Worm (Caenorhabditis elegans) whole organism, L4 larva: Measurements from ENCODE around the gene srx-76.

Experiments
- T20F7.1 ChIP-seq: fragments of 200-800 bp; sonication (Bioruptor generic); optimal IDR thresholded peaks from 2 replicates; lab custom pipeline; 2018; ENCODE audit warnings: mild to moderate bottlenecking, missing genetic modification characterization, missing compliant biosample characterization
- T26A8.4 ChIP-seq: fragments of 200-800 bp; sonication (Bioruptor generic); IDR thresholded peaks from 2 replicates; pipeline ENCODE4 v1.3.6; 2022; ENCODE audit warnings: missing genetic modification characterization, missing compliant biosample characterization
- Y105C5A.15 ChIP-seq: fragments of 200-800 bp; sonication (Bioruptor generic); IDR thresholded peaks from 2 replicates; pipeline ENCODE4 v1.3.6; 2022; ENCODE audit warnings: missing genetic modification characterization, missing compliant biosample characterization
- Y48G9A.11 ChIP-seq: fragments of 200-800 bp; sonication (Bioruptor generic); IDR thresholded peaks from 2 replicates; pipeline ENCODE4 v1.3.6; 2022; ENCODE audit warnings: missing genetic modification reagents, missing genetic modification characterization, missing compliant biosample characterization
- Y5F2A.4 ChIP-seq: fragments of 200-800 bp; sonication (Bioruptor generic); optimal IDR thresholded peaks from 2 replicates; lab custom pipeline; 2018; ENCODE audit warnings: mild to moderate bottlenecking, missing genetic modification characterization, missing compliant biosample characterization
- ama-1 ChIP-seq: fragments of 150-350 bp; optimal IDR thresholded peaks from 2 replicates; lab custom pipeline; 2014; ENCODE audit warnings: inconsistent platforms, mixed read lengths
- ceh-20 ChIP-seq: fragments of 200-800 bp; sonication (Bioruptor generic); IDR thresholded peaks from 2 replicates; pipeline ENCODE4 v1.3.6; 2022; ENCODE audit warnings: missing genetic modification reagents, missing genetic modification characterization, missing compliant biosample characterization
- ceh-32 ChIP-seq: sonication (generic microtip); optimal IDR thresholded peaks from 2 replicates; lab custom pipeline; 2016; ENCODE audit warnings: mild to moderate bottlenecking, missing genetic modification characterization, missing compliant biosample characterization; ENCODE audit not compliant: poor library complexity
- ceh-82 ChIP-seq: sonication (generic microtip); optimal IDR thresholded peaks from 2 replicates; lab custom pipeline; 2017; ENCODE audit warnings: missing biosample characterization, missing genetic modification characterization
- cey-2 ChIP-seq: sonication (generic microtip); optimal IDR thresholded peaks from 3 replicates; lab custom pipeline; 2017; ENCODE audit warnings: missing genetic modification characterization, mild to moderate bottlenecking, missing compliant biosample characterization, antibody characterized with exemption, borderline replicate concordance; ENCODE audit not compliant: insufficient read depth
- ctbp-1 ChIP-seq: fragments of 200-800 bp; sonication (Bioruptor generic); IDR thresholded peaks from 2 replicates; pipeline ENCODE4 v1.3.6; 2022; ENCODE audit warnings: missing genetic modification reagents, missing genetic modification characterization, missing compliant biosample characterization
- daf-16 ChIP-seq, 3 experiments: sonication (generic microtip); optimal IDR thresholded peaks; 2 replicates each; lab custom pipeline; 2016 to 2017; ENCODE audit warnings: missing genetic modification characterization in 3 of 3, missing genetic modification reagents in 3 of 3, mild to moderate bottlenecking in 2 of 3, missing compliant biosample characterization in 2 of 3, missing biosample characterization in 1 of 3, moderate library complexity in 1 of 3
- daf-8 ChIP-seq: fragments of 200-800 bp; sonication (Bioruptor generic); IDR thresholded peaks from 2 replicates; pipeline ENCODE4 v1.3.6; 2022; ENCODE audit warnings: missing genetic modification characterization, missing compliant biosample characterization
- dmd-9 ChIP-seq: fragments of 200-800 bp; sonication (Bioruptor generic); IDR thresholded peaks from 2 replicates; pipeline ENCODE4 v1.3.6; 2022; ENCODE audit warnings: missing genetic modification reagents, missing genetic modification characterization, missing compliant biosample characterization
- dve-1 ChIP-seq: sonication (generic microtip); optimal IDR thresholded peaks from 2 replicates; lab custom pipeline; 2017; ENCODE audit warnings: antibody characterized with exemption, mild to moderate bottlenecking, missing genetic modification characterization, missing compliant biosample characterization; ENCODE audit not compliant: insufficient read depth
- fkh-10 ChIP-seq: fragments of 150-350 bp; optimal IDR thresholded peaks from 2 replicates; lab custom pipeline; 2014; ENCODE audit warnings: missing biosample characterization, missing genetic modification reagents, missing genetic modification characterization
- hif-1 ChIP-seq, 2 experiments: sonication (generic microtip); optimal IDR thresholded peaks; 2 replicates each; lab custom pipeline; 2016 to 2017; ENCODE audit warnings: missing compliant biosample characterization in 2 of 2, missing genetic modification characterization in 2 of 2, missing genetic modification reagents in 2 of 2, missing genotype in 2 of 2, mild to moderate bottlenecking in 1 of 2
- hlh-30 ChIP-seq: sonication (generic microtip); optimal IDR thresholded peaks from 2 replicates; lab custom pipeline; 2017; ENCODE audit warnings: antibody characterized with exemption, mild to moderate bottlenecking, missing genetic modification characterization, missing compliant biosample characterization; ENCODE audit not compliant: insufficient read depth
- hmg-1.1 ChIP-seq: fragments of 200-800 bp; sonication (Bioruptor generic); IDR thresholded peaks from 2 replicates; pipeline ENCODE4 v1.3.6; 2022; ENCODE audit warnings: missing genetic modification reagents, missing genetic modification characterization, missing compliant biosample characterization
- lim-7 ChIP-seq: fragments of 200-800 bp; sonication (Bioruptor generic); IDR thresholded peaks from 2 replicates; pipeline ENCODE4 v1.3.6; 2022; ENCODE audit warnings: missing genetic modification characterization, missing compliant biosample characterization
- lin-38 ChIP-seq: fragments of 200-800 bp; sonication (Bioruptor generic); IDR thresholded peaks from 2 replicates; pipeline ENCODE4 v1.3.6; 2022; ENCODE audit warnings: missing genetic modification reagents, missing genetic modification characterization, missing compliant biosample characterization
- lin-39 ChIP-seq: fragments of 150-350 bp; optimal IDR thresholded peaks from 2 replicates; lab custom pipeline; 2014; ENCODE audit warnings: missing biosample characterization, missing genetic modification reagents, missing genetic modification characterization
- lsy-2 ChIP-seq, 2 experiments: fragments of 150-350 bp in 1 of 2; sonication (generic microtip) in 1 of 2; optimal IDR thresholded peaks; 2 replicates each; lab custom pipeline; 2014 to 2017; ENCODE audit warnings: missing biosample characterization in 2 of 2, missing genetic modification characterization in 2 of 2
- madf-5 ChIP-seq, 2 experiments: fragments of 200-800 bp; sonication (Bioruptor generic); IDR thresholded peaks; 2 replicates each; pipeline ENCODE4 v1.3.6; 2022; ENCODE audit warnings: missing compliant biosample characterization in 2 of 2, missing genetic modification characterization in 2 of 2
- mep-1 ChIP-seq: fragments of 150-350 bp; sonication (generic microtip); optimal IDR thresholded peaks from 3 replicates; lab custom pipeline; 2014; ENCODE audit warnings: missing biosample characterization, missing genetic modification characterization
- mes-2 ChIP-seq: sonication (generic microtip); optimal IDR thresholded peaks from 2 replicates; lab custom pipeline; 2016; ENCODE audit warnings: missing genotype, mild to moderate bottlenecking, missing genetic modification characterization, missing compliant biosample characterization; ENCODE audit not compliant: poor library complexity, severe bottlenecking
- mxl-2 ChIP-seq: fragments of 200-800 bp; sonication (Bioruptor generic); conservative IDR thresholded peaks from 2 replicates; pipeline ENCODE4 v1.3.6; 2022; ENCODE audit warnings: missing genetic modification reagents, missing genetic modification characterization, missing compliant biosample characterization
- nhr-10 ChIP-seq: fragments of 150-350 bp; optimal IDR thresholded peaks from 2 replicates; lab custom pipeline; 2014; ENCODE audit warnings: missing biosample characterization, missing genetic modification characterization
- nhr-111 ChIP-seq: fragments of 200-800 bp; sonication (Bioruptor generic); optimal IDR thresholded peaks from 2 replicates; lab custom pipeline; 2018; ENCODE audit warnings: mild to moderate bottlenecking, missing genetic modification characterization, missing compliant biosample characterization
- nhr-28 ChIP-seq: fragments of 150-350 bp; optimal IDR thresholded peaks from 2 replicates; lab custom pipeline; 2014; ENCODE audit warnings: missing biosample characterization, missing genetic modification characterization
- nhr-6 ChIP-seq: fragments of 150-350 bp; optimal IDR thresholded peaks from 2 replicates; lab custom pipeline; 2014; ENCODE audit warnings: missing biosample characterization, missing genetic modification characterization
- nhr-77 ChIP-seq: fragments of 150-350 bp; optimal IDR thresholded peaks from 2 replicates; lab custom pipeline; 2014; ENCODE audit warnings: missing biosample characterization, missing genetic modification characterization
- rbr-2 ChIP-seq: sonication (generic microtip); optimal IDR thresholded peaks from 2 replicates; lab custom pipeline; 2016; ENCODE audit warnings: missing genotype, missing genetic modification characterization, missing compliant biosample characterization
- sdz-12 ChIP-seq: fragments of 200-800 bp; sonication (Bioruptor generic); optimal IDR thresholded peaks from 2 replicates; lab custom pipeline; 2018; ENCODE audit warnings: mild to moderate bottlenecking, missing genetic modification characterization, missing compliant biosample characterization
- snpc-1.2 ChIP-seq: fragments of 200-800 bp; sonication (Bioruptor generic); IDR thresholded peaks from 2 replicates; pipeline ENCODE4 v1.3.6; 2022; ENCODE audit warnings: missing genetic modification reagents, missing genetic modification characterization, missing compliant biosample characterization
- spr-1 ChIP-seq: sonication (generic microtip); optimal IDR thresholded peaks from 2 replicates; lab custom pipeline; 2016; ENCODE audit warnings: mild to moderate bottlenecking, missing genetic modification characterization, missing compliant biosample characterization
- unc-130 ChIP-seq: sonication (generic microtip); optimal IDR thresholded peaks from 2 replicates; lab custom pipeline; 2016; ENCODE audit warnings: missing genetic modification reagents, missing genetic modification characterization, missing compliant biosample characterization
- unc-62 ChIP-seq, 3 experiments: fragments of 150-350 bp in 1 of 3; sonication (generic microtip); optimal IDR thresholded peaks in 2 of 3; peaks in 1 of 3; 1 replicate in 1 of 3; 2 replicates in 2 of 3; lab custom pipeline; 2014 to 2017; ENCODE audit warnings: missing biosample characterization in 3 of 3, missing genetic modification characterization in 3 of 3, missing genetic modification reagents in 3 of 3, missing genotype in 1 of 3
- zip-11 ChIP-seq: fragments of 200-800 bp; sonication (Bioruptor generic); IDR thresholded peaks from 2 replicates; pipeline ENCODE4 v1.3.6; 2022; ENCODE audit warnings: missing genetic modification characterization, missing compliant biosample characterization

Gene srx-76

DNA sequence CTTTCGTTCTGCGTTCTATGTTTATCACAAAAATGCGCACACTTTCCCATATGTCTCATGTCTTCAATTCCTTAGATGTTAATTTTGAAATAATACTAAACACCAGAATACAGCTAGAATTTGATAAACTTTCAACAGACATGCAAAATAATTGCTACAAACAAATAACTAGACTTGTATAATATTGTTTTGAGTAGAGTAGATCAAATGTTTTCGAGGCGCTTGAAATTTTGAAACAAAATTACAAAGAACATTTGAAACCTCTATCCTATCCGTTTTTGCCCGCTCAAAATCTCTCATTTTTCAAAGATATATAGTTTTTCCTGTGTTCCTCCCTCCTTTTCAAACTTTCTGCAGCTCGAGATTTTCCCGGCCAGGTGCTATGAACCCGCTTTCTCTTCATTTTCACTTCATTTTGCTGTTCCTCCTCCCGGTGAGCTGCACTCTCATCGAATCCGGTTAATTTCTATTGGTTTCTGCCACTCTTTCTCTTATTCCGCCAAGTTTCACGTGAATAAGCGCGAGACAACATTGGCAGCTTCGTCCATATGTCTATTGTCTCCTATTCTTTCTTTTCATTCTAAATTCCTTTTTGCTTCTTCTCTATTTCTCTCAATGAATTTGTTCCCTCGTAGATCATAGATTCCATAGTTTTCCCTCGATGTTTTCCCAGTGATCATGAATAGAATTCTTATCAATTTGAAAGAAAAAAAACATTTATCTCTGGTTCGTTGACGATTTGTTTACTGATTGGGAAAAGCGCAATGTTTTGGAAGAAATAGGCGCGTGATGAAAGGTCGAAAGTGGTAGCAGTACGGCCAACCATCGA, 30.3 kb downstream of the srx-76 start (continued):
- TF ChIP-seq T20F7.1 (GFP tag; lab: Kevin White, UChicago) (no peak), mxl-2 (GFP tag; lab: Robert Waterston, UW) (no peak), mep-1 (tag; lab: Kevin White, UChicago) (peak; percentile 21), lim-7 (GFP tag; lab: Robert Waterston, UW) (no peak)

DNA sequence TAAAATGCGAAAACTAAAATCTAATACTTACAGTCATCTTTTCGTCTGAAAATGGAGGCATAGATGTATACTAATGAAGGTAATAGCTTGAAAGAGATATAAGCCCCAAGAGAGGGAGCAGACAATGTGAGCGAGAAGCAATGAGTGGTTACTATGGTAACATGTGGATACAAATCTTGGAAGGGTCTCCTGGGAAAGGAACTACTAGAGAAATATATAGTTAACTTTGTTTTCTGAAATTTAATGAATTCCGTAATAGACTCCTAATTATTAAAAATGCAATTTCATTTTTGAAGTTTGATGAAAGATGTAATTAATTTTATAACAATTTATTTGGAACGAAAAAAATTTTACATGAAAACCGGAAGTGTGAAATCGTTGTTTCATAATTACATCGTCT, 35.7 kb downstream of the srx-76 start, which contains the start of gene osm-6:
TSS of gene osm-6 (minus strand) at position 101 of the 400 bp plus-strand sequence.
- TF ChIP-seq ctbp-1 (GFP tag; lab: Robert Waterston, UW) (no peak), lin-39 (no peak), T26A8.4 (GFP tag; lab: Robert Waterston, UW) (no peak), ceh-82 (no peak), Y5F2A.4 (GFP tag; lab: Kevin White, UChicago) (no peak), madf-5 (GFP tag; IDR thresholded peaks at IDR 0.05; lab: Robert Waterston, UW) (no peak), rbr-2 (tag; lab: Kevin White, UChicago) (no peak)

DNA sequence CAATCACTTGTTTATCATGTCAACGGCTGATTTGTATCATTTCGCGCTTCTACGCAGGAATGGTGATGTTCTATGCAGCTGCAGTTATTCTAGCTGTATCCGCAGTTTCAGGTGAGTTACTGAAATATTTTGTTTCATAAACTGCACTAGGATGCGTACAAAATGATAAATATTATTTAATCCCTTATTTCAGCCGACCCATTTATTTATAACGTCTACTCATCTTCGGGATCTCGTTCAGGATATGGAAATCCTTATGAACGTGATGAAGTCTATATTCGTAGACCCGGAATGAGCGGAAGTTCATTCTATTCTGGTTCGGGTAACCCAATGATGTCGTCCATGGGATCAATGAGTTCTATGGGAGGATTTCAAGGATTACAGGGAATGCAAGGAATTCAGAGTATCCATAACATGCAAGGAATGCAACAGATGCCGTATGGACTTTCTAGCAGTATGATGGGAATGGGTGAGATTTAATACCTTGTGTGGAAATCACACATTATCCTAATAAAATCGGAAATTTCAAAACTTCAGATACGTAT, 37.5 kb downstream of the srx-76 start, which contains the start of gene F58H1.2:
TSS of gene F58H1.2 (plus strand) at position 51 of the 545 bp plus-strand sequence.
- no peak for TF ChIP-seq nhr-111 (GFP tag; lab: Kevin White, UChicago)
- TF ChIP-seq unc-62 (GFP tag; optimal IDR thresholded peaks at IDR 0.05 in 1 of 2; lab: Kevin White, UChicago): peak in 1 of 2 experiments; percentile 93
- TF ChIP-seq unc-62 (tag; optimal IDR thresholded peaks at IDR 0.05; lab: Kevin White, UChicago): no peak
- TF ChIP-seq, all 104 proteins: peak for 1

DNA sequence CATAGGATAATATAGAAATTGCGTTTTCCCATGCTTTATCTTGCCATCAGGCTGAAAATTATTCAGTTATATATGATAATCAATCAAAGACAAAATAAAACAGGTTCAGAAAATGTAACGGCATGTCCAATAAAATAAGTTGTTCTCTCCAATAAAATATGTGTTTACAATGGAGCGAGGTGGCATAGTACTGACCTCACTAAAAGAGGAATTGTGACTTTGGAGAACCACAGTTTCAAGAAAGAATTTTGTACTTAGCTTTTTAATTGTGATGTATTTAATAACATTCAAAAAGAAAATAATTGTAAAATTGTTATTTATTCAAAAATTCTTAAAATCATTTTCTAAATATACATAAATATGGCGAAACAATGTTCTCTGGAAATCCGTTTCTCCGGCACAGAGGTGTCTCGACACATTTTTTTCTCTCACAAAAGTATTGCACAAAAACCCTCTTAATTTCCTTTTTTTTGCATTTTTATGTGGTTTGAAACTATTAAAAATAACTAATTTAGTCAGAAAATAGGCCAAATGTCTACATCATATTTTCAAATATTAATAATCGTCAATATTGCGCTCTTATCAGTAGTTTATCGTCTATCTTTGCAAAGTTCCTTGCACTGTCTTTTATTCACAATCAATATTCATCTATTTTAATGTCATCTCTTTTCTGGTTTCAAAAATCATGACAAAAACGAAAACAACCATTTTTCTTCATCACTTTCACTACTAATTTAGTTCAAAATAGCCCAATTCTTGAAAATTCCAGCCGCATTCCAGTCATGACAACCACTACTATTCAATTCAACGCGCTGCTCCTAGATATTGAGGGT, 41.8 kb downstream of the srx-76 start, which contains the start of the genes aman-2 and F58H1.3:
TSS of gene aman-2 (minus strand) at position 51 of the 833 bp plus-strand sequence.
TSS of gene F58H1.3 (plus strand) at position 783 of the 833 bp plus-strand sequence.
- TF ChIP-seq lsy-2 (tag; optimal IDR thresholded peaks at IDR 0.05; lab: Kevin White, UChicago) (peak in 1 of 2 experiments; percentile 68), unc-130 (peak; percentile 62), Y48G9A.11 (GFP tag; lab: Robert Waterston, UW) (no peak), spr-1 (no peak), Y105C5A.15 (GFP tag; lab: Robert Waterston, UW) (no peak), cey-2 (no peak), hmg-1.1 (0 out of 2 replicates have a peak, but pooled peaks have one; percentile 21), nhr-6 (tag; lab: Kevin White, UChicago) (peak; percentile 19), snpc-1.2 (GFP tag; lab: Robert Waterston, UW) (no peak), nhr-77 (tag; lab: Kevin White, UChicago) (no peak), daf-8 (no peak), zip-11 (no peak), hlh-30 (tag; lab: Kevin White, UChicago) (peak; percentile 20), dmd-9 (GFP tag; lab: Robert Waterston, UW) (no peak), lin-38 (GFP tag; lab: Robert Waterston, UW) (peak; percentile 71), ama-1 (no peak), ceh-20 (GFP tag; lab: Robert Waterston, UW) (no peak), ceh-32 (tag; lab: Kevin White, UChicago) (no peak), dve-1 (peak; percentile 9), fkh-10 (GFP tag; lab: Kevin White, UChicago) (peak; percentile 47), daf-16 (GFP tag; optimal IDR thresholded peaks at IDR 0.05; lab: Kevin White, UChicago) (no peak), daf-16 (tag; optimal IDR thresholded peaks at IDR 0.05; lab: Kevin White, UChicago) (peak; percentile 41), lim-7 (GFP tag; lab: Robert Waterston, UW) (no peak), nhr-10 (tag; lab: Kevin White, UChicago) (no peak), mes-2 (tag; lab: Kevin White, UChicago) (peak; percentile 65), T20F7.1 (GFP tag; lab: Kevin White, UChicago) (peak; percentile 62), nhr-28 (tag; lab: Kevin White, UChicago) (peak; percentile 50), hif-1 (tag; optimal IDR thresholded peaks at IDR 0.05; lab: Kevin White, UChicago) (peak in 1 of 2 experiments; percentile 77), sdz-12 (GFP tag; lab: Kevin White, UChicago) (no peak)
